Fruit fly (Drosophila melanogaster) whole organism, wandering third instar larva: ENCODE data around the gene CG32444.

Experiments
- CG9705 ChIP-seq: fragments of 200-800 bp; sonication (Bioruptor generic); optimal IDR thresholded peaks from 2 replicates; lab custom pipeline; 2018; ENCODE audit warnings: missing biosample characterization, mild to moderate bottlenecking, missing genetic modification characterization
- CrebA ChIP-seq: fragments of 200-800 bp; sonication (Bioruptor generic); optimal IDR thresholded peaks from 2 replicates; lab custom pipeline; 2016; ENCODE audit warnings: missing biosample characterization, mild to moderate bottlenecking, missing genetic modification characterization, borderline replicate concordance
- Dfd ChIP-seq: fragments of >200 bp; optimal IDR thresholded peaks from 2 replicates; lab custom pipeline; 2017; ENCODE audit warnings: missing biosample characterization, missing genetic modification characterization
- Dif ChIP-seq: fragments of 200-275, 200-300 bp; sonication (Bioruptor generic); optimal IDR thresholded peaks from 2 replicates; lab custom pipeline; 2018; ENCODE audit warnings: missing biosample characterization, missing genetic modification characterization; ENCODE audit not compliant: partially characterized antibody
- GATAd ChIP-seq: sonication (Bioruptor generic); optimal IDR thresholded peaks from 2 replicates; lab custom pipeline; 2016; ENCODE audit warnings: missing biosample characterization, missing genetic modification characterization
- HLH106 ChIP-seq: fragments of 200-800 bp; optimal IDR thresholded peaks from 3 replicates; lab custom pipeline; 2019; ENCODE audit warnings: missing biosample characterization, mild to moderate bottlenecking, missing genetic modification characterization, moderate library complexity
- Hr78 ChIP-seq: fragments of >200 bp; optimal IDR thresholded peaks from 2 replicates; lab custom pipeline; 2017; ENCODE audit warnings: missing biosample characterization, missing genetic modification characterization
- Hr83 ChIP-seq: fragments of 200-300 bp; sonication (Bioruptor generic); optimal IDR thresholded peaks from 2 replicates; lab custom pipeline; 2016; ENCODE audit warnings: missing biosample characterization, mild to moderate bottlenecking, missing genetic modification characterization, moderate library complexity; ENCODE audit not compliant: poor library complexity, severe bottlenecking
- Jra ChIP-seq: sonication (Bioruptor generic); optimal IDR thresholded peaks from 2 replicates; lab custom pipeline; 2016; ENCODE audit warnings: missing biosample characterization, missing genetic modification characterization
- Myc ChIP-seq: fragments of >200 bp; optimal IDR thresholded peaks from 2 replicates; lab custom pipeline; 2017
- N ChIP-seq: fragments of >200 bp; optimal IDR thresholded peaks from 2 replicates; lab custom pipeline; 2018; ENCODE audit warnings: missing biosample characterization, missing external identifiers, missing genetic modification characterization
- OdsH ChIP-seq: fragments of 200-800 bp; sonication (Bioruptor generic); optimal IDR thresholded peaks from 2 replicates; lab custom pipeline; 2016; ENCODE audit warnings: missing biosample characterization, mild to moderate bottlenecking, missing genetic modification characterization
- Rel ChIP-seq, 2 experiments: fragments of 200-800 bp; sonication (Bioruptor generic) in 1 of 2; optimal IDR thresholded peaks; 2 replicates in 1 of 2; 3 replicates in 1 of 2; lab custom pipeline; 2016 to 2019; ENCODE audit warnings: mild to moderate bottlenecking in 2 of 2, missing biosample characterization in 2 of 2, missing genetic modification characterization in 2 of 2, moderate library complexity in 1 of 2
- Sp1 ChIP-seq: fragments of 200-800 bp; sonication (Bioruptor generic); optimal IDR thresholded peaks from 3 replicates; lab custom pipeline; 2019; ENCODE audit warnings: missing biosample characterization, mild to moderate bottlenecking, missing genetic modification characterization, moderate library complexity
- Vsx2 ChIP-seq: fragments of 200-300, 225-300 bp; sonication (Bioruptor generic); optimal IDR thresholded peaks from 2 replicates; lab custom pipeline; 2018; ENCODE audit warnings: missing biosample characterization, missing genetic modification characterization; ENCODE audit not compliant: partially characterized antibody
- br ChIP-seq: fragments of 200-800 bp; sonication (Bioruptor generic); optimal IDR thresholded peaks from 2 replicates; lab custom pipeline; 2016; ENCODE audit warnings: missing biosample characterization, missing genetic modification characterization
- dl ChIP-seq, 2 experiments: fragments of 175-275, 200-275 bp in 1 of 2; fragments of 200-275 bp in 1 of 2; sonication (Bioruptor generic); optimal IDR thresholded peaks; lab custom pipeline; 2018; ENCODE audit warnings: mild to moderate bottlenecking in 2 of 2, missing biosample characterization in 2 of 2, missing genetic modification characterization in 2 of 2, moderate library complexity in 2 of 2; ENCODE audit not compliant: partially characterized antibody in 2 of 2, insufficient read depth in 1 of 2
- dmrt93B ChIP-seq: fragments of 200-800 bp; sonication (Bioruptor generic); optimal IDR thresholded peaks from 2 replicates; lab custom pipeline; 2018; ENCODE audit warnings: missing biosample characterization, mild to moderate bottlenecking, missing genetic modification characterization
- dsf ChIP-seq: sonication (Bioruptor generic); optimal IDR thresholded peaks from 2 replicates; lab custom pipeline; 2016; ENCODE audit warnings: missing biosample characterization, missing genetic modification characterization, borderline replicate concordance
- ey ChIP-seq: fragments of 200-800 bp; sonication (Bioruptor generic); optimal IDR thresholded peaks from 2 replicates; lab custom pipeline; 2016; ENCODE audit warnings: missing biosample characterization, missing genetic modification characterization
- fru ChIP-seq: fragments of 200-800 bp; sonication (Bioruptor generic); optimal IDR thresholded peaks from 3 replicates; lab custom pipeline; 2016; ENCODE audit warnings: missing biosample characterization, mild to moderate bottlenecking, missing genetic modification characterization
- h ChIP-seq: fragments of 200-800 bp; sonication (Bioruptor generic); optimal IDR thresholded peaks from 3 replicates; lab custom pipeline; 2016; ENCODE audit warnings: missing biosample characterization, mild to moderate bottlenecking, missing genetic modification characterization
- jim ChIP-seq: fragments of 175-275, 200-325 bp; sonication (Bioruptor generic); optimal IDR thresholded peaks from 2 replicates; lab custom pipeline; 2016; ENCODE audit warnings: missing biosample characterization, mild to moderate bottlenecking, missing genetic modification characterization
- lola ChIP-seq: fragments of >200 bp; optimal IDR thresholded peaks from 2 replicates; lab custom pipeline; 2017; ENCODE audit warnings: missing biosample characterization, missing genetic modification characterization
- pan ChIP-seq: fragments of >200 bp; optimal IDR thresholded peaks from 2 replicates; lab custom pipeline; 2017
- psq ChIP-seq: fragments of 200-800 bp; sonication (Bioruptor generic); optimal IDR thresholded peaks from 3 replicates; lab custom pipeline; 2017; ENCODE audit warnings: missing biosample characterization, mild to moderate bottlenecking, missing genetic modification characterization, moderate library complexity
- rgr ChIP-seq: fragments of 200-800 bp; sonication (Bioruptor generic); optimal IDR thresholded peaks from 3 replicates; lab custom pipeline; 2016; ENCODE audit warnings: missing biosample characterization, mild to moderate bottlenecking, missing genetic modification characterization
- sv ChIP-seq: fragments of 200-800 bp; sonication (Bioruptor generic); optimal IDR thresholded peaks from 3 replicates; lab custom pipeline; 2016; ENCODE audit warnings: missing biosample characterization, missing genetic modification characterization
- woc ChIP-seq: sonication (Bioruptor generic); optimal IDR thresholded peaks from 2 replicates; lab custom pipeline; 2016; ENCODE audit warnings: missing biosample characterization, mild to moderate bottlenecking, missing genetic modification characterization

CG32444 gene

DNA sequence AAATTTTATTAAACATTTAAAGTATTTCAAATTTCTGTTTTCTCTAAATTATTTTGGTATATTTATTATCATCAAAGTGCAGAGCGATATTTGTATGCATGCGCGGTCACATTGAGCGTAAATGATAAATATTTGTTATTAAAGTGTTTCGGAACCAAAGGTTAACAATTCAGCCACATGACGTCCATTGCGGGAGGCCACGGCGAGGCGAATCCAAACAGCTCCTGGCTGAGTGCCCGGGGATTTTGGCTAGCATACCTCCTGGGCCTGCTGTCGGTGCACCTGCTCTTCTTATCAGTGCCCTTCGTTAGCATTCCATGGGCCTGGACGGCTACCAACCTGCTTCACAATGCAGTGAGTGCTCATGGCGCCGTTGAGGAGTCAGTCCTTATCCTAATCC, 1.5 kb upstream of the CG32444 start, which contains the start of gene ORMDL:
ORMDL (plus strand) TSS at position 98 of the 400 bp plus-strand sequence.
- TF ChIP-seq CG9705 (GFP tag; lab: Kevin White, UChicago): no peak
- no peak for TF ChIP-seq dl (GFP tag; optimal IDR thresholded peaks at IDR 0.05; lab: Kevin White, UChicago; ENCODE audit: insufficient read depth in 1 of 2, partially characterized antibody in 2 of 2)

- no peak for TF ChIP-seq Hr83 (GFP tag; lab: Kevin White, UChicago)
- no peak for TF ChIP-seq pan (lab: Kevin White, UChicago)
- TF ChIP-seq Dfd (GFP tag; lab: Kevin White, UChicago): no peak
- TF ChIP-seq Myc (lab: Kevin White, UChicago): no peak
- TF ChIP-seq woc (GFP tag; lab: Kevin White, UChicago): no peak
- no peak for TF ChIP-seq Hr78 (GFP tag; lab: Kevin White, UChicago)
- TF ChIP-seq HLH106: no peak
These were observed 2.3 kb downstream of the CG32444 start, which contains the start of gene CG32445 for dm6 chr3L:21639059-21639458. CG32445 (plus strand) TSS chr3L:21639359.

DNA sequence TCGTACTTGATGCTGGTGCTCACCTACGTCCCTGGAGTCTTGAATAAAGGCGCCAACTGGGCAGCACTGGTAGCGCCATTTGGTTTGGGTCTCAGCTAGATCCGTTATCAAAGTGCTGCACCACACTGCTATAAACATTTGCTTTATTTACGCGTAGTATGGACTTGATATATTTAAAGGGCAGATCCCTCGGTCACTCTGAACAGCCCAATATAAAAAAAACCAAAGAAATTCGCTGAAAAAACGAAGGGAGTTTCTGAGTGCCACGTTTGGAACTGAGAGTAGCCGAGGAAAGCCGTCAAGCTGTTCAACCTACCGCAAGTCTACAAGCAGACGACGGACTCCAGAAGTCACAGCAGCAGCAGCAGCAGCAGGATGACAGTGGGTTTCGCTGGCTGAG, 4.1 kb downstream of the CG32444 start, which contains the start of gene Atox1:
Atox1 (plus strand) TSS at position 181 of the 400 bp plus-strand sequence.
- TF ChIP-seq jim (GFP tag; lab: Kevin White, UChicago) (peak; percentile 7), psq (GFP tag; lab: Kevin White, UChicago) (no peak), Sp1 (peak; percentile 46), CG9705 (GFP tag; lab: Kevin White, UChicago) (peak; percentile 70), h (GFP tag; lab: Kevin White, UChicago) (peak; percentile 15), sv (peak; percentile 10), GATAd (GFP tag; lab: Kevin White, UChicago) (no peak), lola (GFP tag; lab: Kevin White, UChicago) (no peak), dmrt93B (peak; percentile 27), Myc (lab: Kevin White, UChicago) (peak; percentile 74), HLH106 (peak; percentile 56), Jra (GFP tag; lab: Kevin White, UChicago) (no peak), Rel (GFP tag; optimal IDR thresholded peaks at IDR 0.05; lab: Kevin White, UChicago) (no peak), Rel (tag; optimal IDR thresholded peaks at IDR 0.05; lab: Kevin White, UChicago) (peak; percentile 63), dsf (GFP tag; lab: Kevin White, UChicago) (no peak), ey (GFP tag; lab: Kevin White, UChicago) (no peak), rgr (GFP tag; lab: Kevin White, UChicago) (peak; percentile 45), OdsH (peak; percentile 5)

DNA sequence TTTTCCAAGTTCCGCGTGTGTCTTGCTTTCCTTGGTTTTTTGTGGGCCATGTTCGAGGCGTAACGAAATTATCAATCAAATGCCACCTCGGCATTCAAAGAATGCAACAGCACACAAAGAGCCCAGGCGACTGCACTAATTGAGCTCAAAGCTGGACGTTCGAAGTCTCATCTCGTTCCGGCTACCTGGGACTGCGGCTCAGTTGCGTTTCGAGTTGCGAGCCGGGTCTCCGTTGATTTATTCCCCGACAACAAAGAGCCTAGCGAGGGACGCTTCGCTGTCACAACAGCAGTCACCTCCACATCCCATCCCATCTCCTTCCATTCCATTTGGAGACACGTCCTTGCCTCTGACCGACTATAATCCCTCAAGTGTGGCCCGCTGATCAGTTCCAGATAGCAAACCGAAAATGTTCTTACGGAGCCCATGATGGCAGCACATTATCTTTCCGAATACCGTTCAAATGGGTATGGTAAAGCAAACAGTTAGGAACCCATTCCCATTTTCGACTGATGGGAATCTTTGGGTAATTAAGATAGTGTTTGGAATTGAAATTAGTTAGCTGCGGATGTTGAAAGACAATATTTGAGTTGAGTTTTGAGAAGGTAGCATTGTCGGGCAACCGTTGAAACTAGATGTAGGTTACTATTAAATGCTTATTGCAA, 6.3 kb downstream of the CG32444 start:
- no peak for TF ChIP-seq dsf (GFP tag; lab: Kevin White, UChicago)
- TF ChIP-seq sv: no peak
- no peak for TF ChIP-seq dl (GFP tag; optimal IDR thresholded peaks at IDR 0.05; lab: Kevin White, UChicago; ENCODE audit: insufficient read depth in 1 of 2, partially characterized antibody in 2 of 2)
- no peak for TF ChIP-seq GATAd (GFP tag; lab: Kevin White, UChicago)
- no peak for TF ChIP-seq CrebA
- TF ChIP-seq ey (GFP tag; lab: Kevin White, UChicago): no peak
- no peak for TF ChIP-seq CG9705 (GFP tag; lab: Kevin White, UChicago)
- no peak for TF ChIP-seq dmrt93B
- no peak for TF ChIP-seq N (GFP tag; lab: Kevin White, UChicago)
- TF ChIP-seq fru (GFP tag; lab: Kevin White, UChicago): no peak
- TF ChIP-seq Dif: no peak
- TF ChIP-seq psq (GFP tag; lab: Kevin White, UChicago): no peak
- TF ChIP-seq HLH106: no peak
- no peak for TF ChIP-seq woc (GFP tag; lab: Kevin White, UChicago)
- TF ChIP-seq lola (GFP tag; lab: Kevin White, UChicago): no peak

dm6 chr3L:21644176-21644575, 7.4 kb downstream of the CG32444 start:
- TF ChIP-seq lola (GFP tag; lab: Kevin White, UChicago) (no peak), woc (GFP tag; lab: Kevin White, UChicago) (peak; percentile 17)

- no peak for TF ChIP-seq Sp1
- peak; percentile 84 for TF ChIP-seq Dif
- no peak for TF ChIP-seq Hr83 (GFP tag; lab: Kevin White, UChicago)
- peak; percentile 12 for TF ChIP-seq br (GFP tag; lab: Kevin White, UChicago)
- TF ChIP-seq Rel (GFP tag; optimal IDR thresholded peaks at IDR 0.05; lab: Kevin White, UChicago): peak; percentile 25
- no peak for TF ChIP-seq Rel (tag; optimal IDR thresholded peaks at IDR 0.05; lab: Kevin White, UChicago)
- peak; percentile 66 to 81 for TF ChIP-seq dl (GFP tag; optimal IDR thresholded peaks at IDR 0.05; lab: Kevin White, UChicago; ENCODE audit: insufficient read depth in 1 of 2, partially characterized antibody in 2 of 2)
- TF ChIP-seq h (GFP tag; lab: Kevin White, UChicago): peak; percentile 14
- no peak for TF ChIP-seq N (GFP tag; lab: Kevin White, UChicago)
- peak; percentile 79 for TF ChIP-seq Vsx2 (GFP tag; lab: Kevin White, UChicago)
These were observed 7.9 kb downstream of the CG32444 start, which contains the start of gene CG43980 for dm6 chr3L:21644607-21645006. CG43980 (plus strand) TSS chr3L:21644958.
